ENCODE assay signal across 1 fruit fly cellular context in the genomic region with DNA sequence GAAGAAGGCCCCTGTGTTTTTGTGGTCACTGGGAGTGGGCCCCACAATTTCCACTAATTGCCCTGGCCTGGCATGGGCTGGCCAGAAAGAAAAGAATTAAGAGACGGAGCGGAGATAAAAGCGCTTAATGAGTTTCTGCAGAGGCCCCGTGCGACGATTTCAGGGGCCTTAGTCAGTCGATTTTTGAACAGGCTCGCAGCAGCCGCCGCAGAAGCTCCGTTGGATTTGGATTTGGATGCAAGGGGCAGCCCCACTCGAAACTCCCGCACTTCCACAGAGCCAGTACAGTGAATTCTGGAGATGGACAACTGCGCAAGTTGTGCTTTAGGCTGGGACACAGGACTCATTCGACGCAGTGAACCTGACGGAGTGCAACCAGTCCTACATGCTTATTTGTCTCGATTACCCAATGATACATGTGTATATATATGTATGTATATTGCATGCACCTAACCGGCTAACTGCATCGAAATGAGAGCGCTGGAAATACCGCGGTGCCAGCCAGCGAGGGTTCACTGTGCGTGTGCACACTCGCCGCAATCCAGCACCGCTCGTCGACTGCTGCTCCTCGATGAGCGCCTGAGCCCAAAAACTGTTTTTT.
TF ChIP-seq lines count a peak whose summit lies in the region.

No protein-coding gene starts in this region.

TF ChIP-seq in whole organism, embryonic, 481 proteins besides CTCF, POLR2A, EP300 and RAD21 (continued from another document):
- TF ChIP-seq Opbp (GFP tag; IDR thresholded peaks at IDR 0.05; lab: Robert Waterston, UW; ENCODE audit: partially characterized antibody) = no peak
- peak; percentile 71 for TF ChIP-seq gem (tag; optimal IDR thresholded peaks at IDR 0.05; lab: Kevin White, UChicago)
- peak; percentile 17 for TF ChIP-seq CG33213 (GFP tag; optimal IDR thresholded peaks at IDR 0.05; lab: Kevin White, UChicago)
- TF ChIP-seq CG7963 (GFP tag; IDR thresholded peaks at IDR 0.05; lab: Robert Waterston, UW; ENCODE audit: partially characterized antibody) = no peak
- TF ChIP-seq grn (GFP tag; optimal IDR thresholded peaks at IDR 0.05; lab: Kevin White, UChicago) = no peak
- TF ChIP-seq tna (GFP tag; IDR thresholded peaks at IDR 0.05; lab: Robert Waterston, UW; ENCODE audit: partially characterized antibody) = no peak
- TF ChIP-seq bigmax (GFP tag; optimal IDR thresholded peaks at IDR 0.05; lab: Kevin White, UChicago) = no peak
- no peak for TF ChIP-seq CG5245 (GFP tag; optimal IDR thresholded peaks at IDR 0.05; lab: Kevin White, UChicago)
- TF ChIP-seq CG2129 (GFP tag; IDR thresholded peaks at IDR 0.05; lab: Robert Waterston, UW; ENCODE audit: partially characterized antibody) = no peak
- peak; percentile 50; the same call in 1 of the 2 replicates for TF ChIP-seq bowl (GFP tag; IDR thresholded peaks at IDR 0.05; lab: Robert Waterston, UW)
- TF ChIP-seq CG17568 (GFP tag; optimal IDR thresholded peaks at IDR 0.05; lab: Kevin White, UChicago) = no peak
- no peak for TF ChIP-seq CG5180 (GFP tag; optimal IDR thresholded peaks at IDR 0.05; lab: Kevin White, UChicago)
